Worm (Caenorhabditis elegans): ENCODE measurements around the gene ZK287.1.

- TF ChIP-seq B0310.2 (tag; optimal IDR thresholded peaks at IDR 0.05) (no peak), F13C5.2 (tag; optimal IDR thresholded peaks at IDR 0.05) (no peak), flt-1 (GFP tag; IDR thresholded peaks at IDR 0.05) (no peak), ama-1 (optimal IDR thresholded peaks at IDR 0.05) (no peak), pes-1 (GFP tag; IDR thresholded peaks at IDR 0.05) (no peak)
Observed at ce11 chrV:9673199-9673843, 6.8 kb downstream of the ZK287.1 start, which contains the start of gene sulp-8.
